Fruit fly (Drosophila melanogaster) whole organism, wandering third instar larva: ENCODE data around the gene CG13306.

Experiments used
- CG9705 ChIP-seq: fragments of 200-800 bp; sonication (Bioruptor generic); optimal IDR thresholded peaks from 2 replicates; lab custom pipeline; 2018; ENCODE audit warnings: missing biosample characterization, mild to moderate bottlenecking, missing genetic modification characterization
- Dfd ChIP-seq: fragments of >200 bp; optimal IDR thresholded peaks from 2 replicates; lab custom pipeline; 2017; ENCODE audit warnings: missing biosample characterization, missing genetic modification characterization
- Dif ChIP-seq: fragments of 200-275, 200-300 bp; sonication (Bioruptor generic); optimal IDR thresholded peaks from 2 replicates; lab custom pipeline; 2018; ENCODE audit warnings: missing biosample characterization, missing genetic modification characterization; ENCODE audit not compliant: partially characterized antibody
- Myc ChIP-seq: fragments of >200 bp; optimal IDR thresholded peaks from 2 replicates; lab custom pipeline; 2017
- OdsH ChIP-seq: fragments of 200-800 bp; sonication (Bioruptor generic); optimal IDR thresholded peaks from 2 replicates; lab custom pipeline; 2016; ENCODE audit warnings: missing biosample characterization, mild to moderate bottlenecking, missing genetic modification characterization
- Rel ChIP-seq, 2 experiments: fragments of 200-800 bp; sonication (Bioruptor generic) in 1 of 2; optimal IDR thresholded peaks; 2 replicates in 1 of 2; 3 replicates in 1 of 2; lab custom pipeline; 2016 to 2019; ENCODE audit warnings: mild to moderate bottlenecking in 2 of 2, missing biosample characterization in 2 of 2, missing genetic modification characterization in 2 of 2, moderate library complexity in 1 of 2
- dl ChIP-seq, 2 experiments: fragments of 175-275, 200-275 bp in 1 of 2; fragments of 200-275 bp in 1 of 2; sonication (Bioruptor generic); optimal IDR thresholded peaks; lab custom pipeline; 2018; ENCODE audit warnings: mild to moderate bottlenecking in 2 of 2, missing biosample characterization in 2 of 2, missing genetic modification characterization in 2 of 2, moderate library complexity in 2 of 2; ENCODE audit not compliant: partially characterized antibody in 2 of 2, insufficient read depth in 1 of 2
- h ChIP-seq: fragments of 200-800 bp; sonication (Bioruptor generic); optimal IDR thresholded peaks from 3 replicates; lab custom pipeline; 2016; ENCODE audit warnings: missing biosample characterization, mild to moderate bottlenecking, missing genetic modification characterization
- pan ChIP-seq: fragments of >200 bp; optimal IDR thresholded peaks from 2 replicates; lab custom pipeline; 2017
- rgr ChIP-seq: fragments of 200-800 bp; sonication (Bioruptor generic); optimal IDR thresholded peaks from 3 replicates; lab custom pipeline; 2016; ENCODE audit warnings: missing biosample characterization, mild to moderate bottlenecking, missing genetic modification characterization

dm6 chr3L:8798539-8798938 is 49.0 kb upstream of the CG13306 start:
- TF ChIP-seq h (GFP tag; lab: Kevin White, UChicago) (no peak), Dif (GFP tag; lab: Kevin White, UChicago) (no peak), Myc (peak; percentile 92), Rel (GFP tag; optimal IDR thresholded peaks at IDR 0.05; lab: Kevin White, UChicago) (no peak), Rel (tag; optimal IDR thresholded peaks at IDR 0.05; lab: Kevin White, UChicago) (no peak), Dfd (GFP tag; lab: Kevin White, UChicago) (no peak), dl (GFP tag; optimal IDR thresholded peaks at IDR 0.05; lab: Kevin White, UChicago; ENCODE audit: insufficient read depth in 1 of 2, partially characterized antibody in 2 of 2) (no peak), pan (lab: Kevin White, UChicago) (no peak), CG9705 (no peak), OdsH (GFP tag; lab: Kevin White, UChicago) (no peak), rgr (GFP tag; lab: Kevin White, UChicago) (no peak)
